Worm (Caenorhabditis elegans) whole organism, midembryonic: ENCODE data around the gene gpx-3.

Source experiments
- T22C8.4 ChIP-seq: fragments of 200-800 bp; sonication (Bioruptor generic); IDR thresholded peaks from 2 replicates; pipeline ENCODE4 v1.3.6; 2022; ENCODE audit warnings: missing genetic modification characterization, missing compliant biosample characterization
- cog-1 ChIP-seq: sonication (generic microtip); optimal IDR thresholded peaks from 2 replicates; lab custom pipeline; 2016; ENCODE audit warnings: missing genetic modification characterization, missing compliant biosample characterization
- flt-1 ChIP-seq: fragments of 200-800 bp; sonication (Bioruptor generic); IDR thresholded peaks from 2 replicates; pipeline ENCODE4 v1.3.6; 2022; ENCODE audit warnings: missing genetic modification characterization, missing compliant biosample characterization
- klf-2 ChIP-seq: fragments of 200-800 bp; sonication (Bioruptor generic); conservative IDR thresholded peaks from 2 replicates; pipeline ENCODE4 v1.3.6; 2022; ENCODE audit warnings: missing genetic modification reagents, missing genetic modification characterization, missing compliant biosample characterization
- med-1 ChIP-seq: sonication (generic microtip); optimal IDR thresholded peaks from 2 replicates; lab custom pipeline; 2017; ENCODE audit warnings: missing genetic modification characterization, mild to moderate bottlenecking, missing compliant biosample characterization, antibody characterized with exemption, missing genetic modification reagents; ENCODE audit not compliant: insufficient read depth
- ref-1 ChIP-seq: fragments of 200-800 bp; sonication (Bioruptor generic); conservative IDR thresholded peaks from 2 replicates; pipeline ENCODE4 v1.3.6; 2022; ENCODE audit warnings: missing genetic modification reagents, missing genetic modification characterization, missing compliant biosample characterization
- tab-1 ChIP-seq: fragments of 200-800 bp; sonication (Bioruptor generic); IDR thresholded peaks from 2 replicates; pipeline ENCODE4 v1.3.6; 2022; ENCODE audit warnings: missing genetic modification characterization, missing compliant biosample characterization
- ztf-23 ChIP-seq: fragments of 200-800 bp; sonication (Bioruptor generic); IDR thresholded peaks from 2 replicates; pipeline ENCODE4 v1.3.6; 2022; ENCODE audit warnings: missing genetic modification reagents, missing genetic modification characterization, missing compliant biosample characterization
- ztf-29 ChIP-seq: fragments of 200-800 bp; sonication (Bioruptor generic); IDR thresholded peaks from 2 replicates; pipeline ENCODE4 v1.3.6; 2022; ENCODE audit warnings: missing genetic modification reagents, missing genetic modification characterization, missing compliant biosample characterization

Gene gpx-3

ce11 chrX:9587642-9588041 is at the start of gene gpx-3:
Gene gpx-3 (plus strand): TSS chrX:9587942.
- TF ChIP-seq tab-1 (GFP tag; lab: Robert Waterston, UW) (no peak), cog-1 (tag; lab: Kevin White, UChicago) (no peak), ztf-29 (GFP tag; lab: Robert Waterston, UW) (no peak), med-1 (GFP tag; lab: Kevin White, UChicago) (no peak), T22C8.4 (GFP tag; lab: Robert Waterston, UW) (no peak), flt-1 (GFP tag; lab: Robert Waterston, UW) (no peak), ref-1 (GFP tag; lab: Robert Waterston, UW) (no peak), klf-2 (GFP tag; lab: Robert Waterston, UW) (no peak), ztf-23 (no peak)

ce11 chrX:9539294-9540030 is 48.3 kb upstream of the gpx-3 start, which contains the start of gene nuc-1:
Gene nuc-1 (plus strand): TSS chrX:9539905.
- TF ChIP-seq klf-2 (GFP tag; lab: Robert Waterston, UW) (no peak), med-1 (GFP tag; lab: Kevin White, UChicago) (no peak), ztf-29 (GFP tag; lab: Robert Waterston, UW) (no peak), ztf-23 (no peak), cog-1 (tag; lab: Kevin White, UChicago) (no peak), flt-1 (GFP tag; lab: Robert Waterston, UW) (no peak), T22C8.4 (GFP tag; lab: Robert Waterston, UW) (no peak), ref-1 (GFP tag; lab: Robert Waterston, UW) (no peak), tab-1 (GFP tag; lab: Robert Waterston, UW) (no peak)

ce11 chrX:9540464-9540863 is 47.3 kb upstream of the gpx-3 start:
- TF ChIP-seq ztf-29 (GFP tag; lab: Robert Waterston, UW) (no peak), ref-1 (GFP tag; lab: Robert Waterston, UW) (no peak), flt-1 (GFP tag; lab: Robert Waterston, UW) (no peak), med-1 (GFP tag; lab: Kevin White, UChicago) (no peak), T22C8.4 (GFP tag; lab: Robert Waterston, UW) (no peak), klf-2 (GFP tag; lab: Robert Waterston, UW) (no peak), tab-1 (GFP tag; lab: Robert Waterston, UW) (no peak), cog-1 (tag; lab: Kevin White, UChicago) (no peak), ztf-23 (no peak)

- TF ChIP-seq ref-1 (GFP tag; lab: Robert Waterston, UW): no peak
- TF ChIP-seq tab-1 (GFP tag; lab: Robert Waterston, UW): no peak
- no peak for TF ChIP-seq flt-1 (GFP tag; lab: Robert Waterston, UW)
- TF ChIP-seq cog-1 (tag; lab: Kevin White, UChicago): no peak
- no peak for TF ChIP-seq med-1 (GFP tag; lab: Kevin White, UChicago)
- no peak for TF ChIP-seq ztf-29 (GFP tag; lab: Robert Waterston, UW)
- TF ChIP-seq klf-2 (GFP tag; lab: Robert Waterston, UW): no peak
Measured at ce11 chrX:9543352-9543751, 44.4 kb upstream of the gpx-3 start, which contains the start of gene F49E2.5. Gene F49E2.5 (plus strand): TSS chrX:9543652.

- no peak for TF ChIP-seq med-1 (GFP tag; lab: Kevin White, UChicago)
- TF ChIP-seq ref-1 (GFP tag; lab: Robert Waterston, UW): no peak
- no peak for TF ChIP-seq cog-1 (tag; lab: Kevin White, UChicago)
- TF ChIP-seq ztf-29 (GFP tag; lab: Robert Waterston, UW): no peak
- TF ChIP-seq T22C8.4 (GFP tag; lab: Robert Waterston, UW): no peak
- no peak for TF ChIP-seq klf-2 (GFP tag; lab: Robert Waterston, UW)
- TF ChIP-seq ztf-23: no peak
- TF ChIP-seq flt-1 (GFP tag; lab: Robert Waterston, UW): no peak
- TF ChIP-seq tab-1 (GFP tag; lab: Robert Waterston, UW): no peak
Measured at ce11 chrX:9544405-9544804, 43.3 kb upstream of the gpx-3 start.

ce11 chrX:9546640-9547039 is 41.1 kb upstream of the gpx-3 start:
- TF ChIP-seq cog-1 (tag; lab: Kevin White, UChicago) (no peak), tab-1 (GFP tag; lab: Robert Waterston, UW) (no peak), T22C8.4 (GFP tag; lab: Robert Waterston, UW) (no peak), ref-1 (GFP tag; lab: Robert Waterston, UW) (no peak)

ce11 chrX:9547264-9547751 is 40.4 kb upstream of the gpx-3 start:
- TF ChIP-seq ztf-29 (GFP tag; lab: Robert Waterston, UW): no peak
- TF ChIP-seq cog-1 (tag; lab: Kevin White, UChicago): no peak
- no peak for TF ChIP-seq med-1 (GFP tag; lab: Kevin White, UChicago)
- TF ChIP-seq flt-1 (GFP tag; lab: Robert Waterston, UW): no peak
- no peak for TF ChIP-seq klf-2 (GFP tag; lab: Robert Waterston, UW)
- TF ChIP-seq tab-1 (GFP tag; lab: Robert Waterston, UW): no peak
- no peak for TF ChIP-seq ref-1 (GFP tag; lab: Robert Waterston, UW)
- TF ChIP-seq T22C8.4 (GFP tag; lab: Robert Waterston, UW): no peak
- TF ChIP-seq ztf-23: no peak

- TF ChIP-seq med-1 (GFP tag; lab: Kevin White, UChicago) (no peak), flt-1 (GFP tag; lab: Robert Waterston, UW) (no peak), ztf-23 (no peak), T22C8.4 (GFP tag; lab: Robert Waterston, UW) (no peak), tab-1 (GFP tag; lab: Robert Waterston, UW) (no peak), cog-1 (tag; lab: Kevin White, UChicago) (no peak), ztf-29 (GFP tag; lab: Robert Waterston, UW) (no peak), klf-2 (GFP tag; lab: Robert Waterston, UW) (no peak)
Measured at ce11 chrX:9548011-9548795, 39.5 kb upstream of the gpx-3 start.
